Fruit fly (Drosophila melanogaster) whole organism, wandering third instar larva: ENCODE data around the gene CG32857.
A peak's percentile ranks its signal among the peaks of the same experiment; 100 is the strongest.

Experiments
- Abd-B ChIP-seq: fragments of >200 bp; optimal IDR thresholded peaks from 2 replicates; lab custom pipeline; 2017; ENCODE audit warnings: missing biosample characterization, missing genetic modification characterization
- CG32264 ChIP-seq: fragments of 200-800 bp; sonication (Bioruptor generic); optimal IDR thresholded peaks from 2 replicates; lab custom pipeline; 2016; ENCODE audit warnings: missing biosample characterization, missing genetic modification characterization
- CG9705 ChIP-seq: fragments of 200-800 bp; sonication (Bioruptor generic); optimal IDR thresholded peaks from 2 replicates; lab custom pipeline; 2018; ENCODE audit warnings: missing biosample characterization, mild to moderate bottlenecking, missing genetic modification characterization
- CrebA ChIP-seq: fragments of 200-800 bp; sonication (Bioruptor generic); optimal IDR thresholded peaks from 2 replicates; lab custom pipeline; 2016; ENCODE audit warnings: missing biosample characterization, mild to moderate bottlenecking, missing genetic modification characterization, borderline replicate concordance
- Dfd ChIP-seq: fragments of >200 bp; optimal IDR thresholded peaks from 2 replicates; lab custom pipeline; 2017; ENCODE audit warnings: missing biosample characterization, missing genetic modification characterization
- Dif ChIP-seq: fragments of 200-275, 200-300 bp; sonication (Bioruptor generic); optimal IDR thresholded peaks from 2 replicates; lab custom pipeline; 2018; ENCODE audit warnings: missing biosample characterization, missing genetic modification characterization; ENCODE audit not compliant: partially characterized antibody
- HLH106 ChIP-seq: fragments of 200-800 bp; optimal IDR thresholded peaks from 3 replicates; lab custom pipeline; 2019; ENCODE audit warnings: missing biosample characterization, mild to moderate bottlenecking, missing genetic modification characterization, moderate library complexity
- Hnf4 ChIP-seq: fragments of 200-800 bp; sonication (Bioruptor generic); optimal IDR thresholded peaks from 2 replicates; lab custom pipeline; 2016; ENCODE audit warnings: missing biosample characterization, mild to moderate bottlenecking, missing genetic modification characterization
- Hr78 ChIP-seq: fragments of >200 bp; optimal IDR thresholded peaks from 2 replicates; lab custom pipeline; 2017; ENCODE audit warnings: missing biosample characterization, missing genetic modification characterization
- Hr83 ChIP-seq: fragments of 200-300 bp; sonication (Bioruptor generic); optimal IDR thresholded peaks from 2 replicates; lab custom pipeline; 2016; ENCODE audit warnings: missing biosample characterization, mild to moderate bottlenecking, missing genetic modification characterization, moderate library complexity; ENCODE audit not compliant: poor library complexity, severe bottlenecking
- Jra ChIP-seq: sonication (Bioruptor generic); optimal IDR thresholded peaks from 2 replicates; lab custom pipeline; 2016; ENCODE audit warnings: missing biosample characterization, missing genetic modification characterization
- Mio ChIP-seq: sonication (Bioruptor generic); optimal IDR thresholded peaks from 2 replicates; lab custom pipeline; 2016; ENCODE audit warnings: missing biosample characterization, missing genetic modification characterization
- Myc ChIP-seq: fragments of >200 bp; optimal IDR thresholded peaks from 2 replicates; lab custom pipeline; 2017
- N ChIP-seq: fragments of >200 bp; optimal IDR thresholded peaks from 2 replicates; lab custom pipeline; 2018; ENCODE audit warnings: missing biosample characterization, missing external identifiers, missing genetic modification characterization
- OdsH ChIP-seq: fragments of 200-800 bp; sonication (Bioruptor generic); optimal IDR thresholded peaks from 2 replicates; lab custom pipeline; 2016; ENCODE audit warnings: missing biosample characterization, mild to moderate bottlenecking, missing genetic modification characterization
- Rel ChIP-seq, 2 experiments: fragments of 200-800 bp; sonication (Bioruptor generic) in 1 of 2; optimal IDR thresholded peaks; 2 replicates in 1 of 2; 3 replicates in 1 of 2; lab custom pipeline; 2016 to 2019; ENCODE audit warnings: mild to moderate bottlenecking in 2 of 2, missing biosample characterization in 2 of 2, missing genetic modification characterization in 2 of 2, moderate library complexity in 1 of 2
- Sp1 ChIP-seq: fragments of 200-800 bp; sonication (Bioruptor generic); optimal IDR thresholded peaks from 3 replicates; lab custom pipeline; 2019; ENCODE audit warnings: missing biosample characterization, mild to moderate bottlenecking, missing genetic modification characterization, moderate library complexity
- Vsx2 ChIP-seq: fragments of 200-300, 225-300 bp; sonication (Bioruptor generic); optimal IDR thresholded peaks from 2 replicates; lab custom pipeline; 2018; ENCODE audit warnings: missing biosample characterization, missing genetic modification characterization; ENCODE audit not compliant: partially characterized antibody
- br ChIP-seq: fragments of 200-800 bp; sonication (Bioruptor generic); optimal IDR thresholded peaks from 2 replicates; lab custom pipeline; 2016; ENCODE audit warnings: missing biosample characterization, missing genetic modification characterization
- brk ChIP-seq: fragments of 200-800 bp; sonication (Bioruptor generic); optimal IDR thresholded peaks from 2 replicates; lab custom pipeline; 2016; ENCODE audit warnings: missing biosample characterization, mild to moderate bottlenecking, missing genetic modification characterization
- dl ChIP-seq, 2 experiments: fragments of 175-275, 200-275 bp in 1 of 2; fragments of 200-275 bp in 1 of 2; sonication (Bioruptor generic); optimal IDR thresholded peaks; lab custom pipeline; 2018; ENCODE audit warnings: mild to moderate bottlenecking in 2 of 2, missing biosample characterization in 2 of 2, missing genetic modification characterization in 2 of 2, moderate library complexity in 2 of 2; ENCODE audit not compliant: partially characterized antibody in 2 of 2, insufficient read depth in 1 of 2
- dmrt93B ChIP-seq: fragments of 200-800 bp; sonication (Bioruptor generic); optimal IDR thresholded peaks from 2 replicates; lab custom pipeline; 2018; ENCODE audit warnings: missing biosample characterization, mild to moderate bottlenecking, missing genetic modification characterization
- dsf ChIP-seq: sonication (Bioruptor generic); optimal IDR thresholded peaks from 2 replicates; lab custom pipeline; 2016; ENCODE audit warnings: missing biosample characterization, missing genetic modification characterization, borderline replicate concordance
- ey ChIP-seq: fragments of 200-800 bp; sonication (Bioruptor generic); optimal IDR thresholded peaks from 2 replicates; lab custom pipeline; 2016; ENCODE audit warnings: missing biosample characterization, missing genetic modification characterization
- foxo ChIP-seq, 2 experiments: fragments of 200-800 bp; sonication (Bioruptor generic); optimal IDR thresholded peaks; 2 replicates in 1 of 2; 3 replicates in 1 of 2; lab custom pipeline; 2016 to 2017; ENCODE audit warnings: missing biosample characterization in 2 of 2, missing genetic modification characterization in 2 of 2
- fru ChIP-seq: fragments of 200-800 bp; sonication (Bioruptor generic); optimal IDR thresholded peaks from 3 replicates; lab custom pipeline; 2016; ENCODE audit warnings: missing biosample characterization, mild to moderate bottlenecking, missing genetic modification characterization
- h ChIP-seq: fragments of 200-800 bp; sonication (Bioruptor generic); optimal IDR thresholded peaks from 3 replicates; lab custom pipeline; 2016; ENCODE audit warnings: missing biosample characterization, mild to moderate bottlenecking, missing genetic modification characterization
- jim ChIP-seq: fragments of 175-275, 200-325 bp; sonication (Bioruptor generic); optimal IDR thresholded peaks from 2 replicates; lab custom pipeline; 2016; ENCODE audit warnings: missing biosample characterization, mild to moderate bottlenecking, missing genetic modification characterization
- lola ChIP-seq: fragments of >200 bp; optimal IDR thresholded peaks from 2 replicates; lab custom pipeline; 2017; ENCODE audit warnings: missing biosample characterization, missing genetic modification characterization
- pan ChIP-seq: fragments of >200 bp; optimal IDR thresholded peaks from 2 replicates; lab custom pipeline; 2017
- psq ChIP-seq: fragments of 200-800 bp; sonication (Bioruptor generic); optimal IDR thresholded peaks from 3 replicates; lab custom pipeline; 2017; ENCODE audit warnings: missing biosample characterization, mild to moderate bottlenecking, missing genetic modification characterization, moderate library complexity
- rgr ChIP-seq: fragments of 200-800 bp; sonication (Bioruptor generic); optimal IDR thresholded peaks from 3 replicates; lab custom pipeline; 2016; ENCODE audit warnings: missing biosample characterization, mild to moderate bottlenecking, missing genetic modification characterization
- sage ChIP-seq: fragments of 200-800 bp; sonication (Bioruptor generic); optimal IDR thresholded peaks from 2 replicates; lab custom pipeline; 2016; ENCODE audit warnings: missing biosample characterization, mild to moderate bottlenecking, missing genetic modification characterization
- sv ChIP-seq: fragments of 200-800 bp; sonication (Bioruptor generic); optimal IDR thresholded peaks from 3 replicates; lab custom pipeline; 2016; ENCODE audit warnings: missing biosample characterization, missing genetic modification characterization
- tai ChIP-seq: sonication (Bioruptor generic); optimal IDR thresholded peaks from 2 replicates; lab custom pipeline; 2016; ENCODE audit warnings: missing biosample characterization, missing genetic modification characterization
- usp ChIP-seq: fragments of >200 bp; optimal IDR thresholded peaks from 2 replicates; lab custom pipeline; 2017; ENCODE audit warnings: missing biosample characterization, missing genetic modification characterization
- woc ChIP-seq: sonication (Bioruptor generic); optimal IDR thresholded peaks from 2 replicates; lab custom pipeline; 2016; ENCODE audit warnings: missing biosample characterization, mild to moderate bottlenecking, missing genetic modification characterization

The CG32857 gene

dm6 chrX:21630160-21630738 lies 12.8 kb upstream of the CG32857 start:
- TF ChIP-seq N (GFP tag; lab: Kevin White, UChicago): peak; percentile 71
- no peak for TF ChIP-seq jim (GFP tag; lab: Kevin White, UChicago)
- no peak for TF ChIP-seq CrebA (GFP tag; lab: Kevin White, UChicago)

dm6 chrX:21629482-21630159 lies 12.2 kb upstream of the CG32857 start, which contains the start of gene DIP1:
TSS of gene DIP1 (minus strand) at chrX:21630148.
- TF ChIP-seq Vsx2 (GFP tag; lab: Kevin White, UChicago): no peak
- TF ChIP-seq usp (GFP tag; lab: Kevin White, UChicago): no peak
- peak; percentile 33 for TF ChIP-seq CG32264 (GFP tag; lab: Kevin White, UChicago)
- TF ChIP-seq HLH106 (tag; lab: Kevin White, UChicago): peak; percentile 13
- TF ChIP-seq dsf (GFP tag; lab: Kevin White, UChicago): no peak
- no peak for TF ChIP-seq Abd-B (GFP tag; lab: Kevin White, UChicago)
- peak; percentile 66 for TF ChIP-seq OdsH (GFP tag; lab: Kevin White, UChicago)
- no peak for TF ChIP-seq dmrt93B
- peak; percentile 67 for TF ChIP-seq rgr (GFP tag; lab: Kevin White, UChicago)
- peak; percentile 72 for TF ChIP-seq h
- no peak for TF ChIP-seq CrebA (GFP tag; lab: Kevin White, UChicago)
- peak; percentile 28 for TF ChIP-seq tai (GFP tag; lab: Kevin White, UChicago)
- TF ChIP-seq brk (GFP tag; lab: Kevin White, UChicago): peak; percentile 60
- TF ChIP-seq woc: peak; percentile 47
- no peak for TF ChIP-seq Rel (GFP tag; optimal IDR thresholded peaks at IDR 0.05; lab: Kevin White, UChicago)
- peak; percentile 48 for TF ChIP-seq Rel (tag; optimal IDR thresholded peaks at IDR 0.05; lab: Kevin White, UChicago)
- peak; percentile 52 for TF ChIP-seq psq (GFP tag; lab: Kevin White, UChicago)
- no peak for TF ChIP-seq sv (GFP tag; lab: Kevin White, UChicago)
- no peak for TF ChIP-seq N (GFP tag; lab: Kevin White, UChicago)
- TF ChIP-seq Jra: peak; percentile 40
- TF ChIP-seq br (GFP tag; lab: Kevin White, UChicago): peak; percentile 50
- TF ChIP-seq Hr78 (GFP tag; lab: Kevin White, UChicago): no peak
- TF ChIP-seq lola: no peak
- TF ChIP-seq Mio (GFP tag; lab: Kevin White, UChicago): no peak
- TF ChIP-seq jim (GFP tag; lab: Kevin White, UChicago): no peak
- TF ChIP-seq Dfd: no peak
- TF ChIP-seq dl (GFP tag; optimal IDR thresholded peaks at IDR 0.05; lab: Kevin White, UChicago; ENCODE audit: insufficient read depth in 1 of 2, partially characterized antibody in 2 of 2): no peak
- no peak for TF ChIP-seq Myc
- TF ChIP-seq Sp1 (GFP tag; lab: Kevin White, UChicago): peak; percentile 61
- TF ChIP-seq ey (GFP tag; lab: Kevin White, UChicago): peak; percentile 63
- no peak for TF ChIP-seq sage (GFP tag; lab: Kevin White, UChicago)
- TF ChIP-seq Dif (GFP tag; lab: Kevin White, UChicago): no peak
- no peak for TF ChIP-seq CG9705 (GFP tag; lab: Kevin White, UChicago)
- TF ChIP-seq pan (lab: Kevin White, UChicago): no peak
- peak; percentile 64 for TF ChIP-seq Hnf4 (GFP tag; lab: Kevin White, UChicago)
- peak in 1 of 2 experiments; percentile 70 for TF ChIP-seq foxo (GFP tag; optimal IDR thresholded peaks at IDR 0.05; lab: Kevin White, UChicago)
- TF ChIP-seq fru: peak; percentile 69
- TF ChIP-seq Hr83: no peak
